Worm (Caenorhabditis elegans): ENCODE results near the gene cyk-1.
A peak's percentile ranks its signal among the peaks of the same experiment; 100 is the strongest.

Gene cyk-1

DNA sequence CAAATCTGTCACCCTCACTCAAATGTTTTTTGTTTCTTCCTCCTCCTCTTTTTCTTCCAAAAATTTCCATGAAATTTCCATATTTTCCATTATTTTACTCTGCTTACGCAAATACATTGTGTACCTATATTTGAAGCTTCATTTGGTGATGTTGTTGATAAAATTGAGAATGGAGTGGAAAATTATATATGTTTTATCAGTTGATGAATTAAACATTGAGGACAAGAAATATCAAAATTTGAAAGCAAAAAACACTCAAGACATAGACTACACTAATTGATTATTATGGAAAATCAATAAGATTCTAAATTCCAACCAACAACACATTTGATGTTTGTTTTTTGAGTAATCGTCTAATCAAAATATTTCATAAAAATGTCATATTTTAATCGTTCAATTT lies 39.8 kb downstream of the cyk-1 start:
- TF ChIP-seq cnd-1 (tag; optimal IDR thresholded peaks at IDR 0.05) (no peak), pha-4 (tag; optimal IDR thresholded peaks at IDR 0.05) (no peak), mab-5 (tag; optimal IDR thresholded peaks at IDR 0.05) (no peak), lin-13 (tag; optimal IDR thresholded peaks at IDR 0.05) (no peak), ces-1 (GFP tag; optimal IDR thresholded peaks at IDR 0.05) (no peak)

DNA sequence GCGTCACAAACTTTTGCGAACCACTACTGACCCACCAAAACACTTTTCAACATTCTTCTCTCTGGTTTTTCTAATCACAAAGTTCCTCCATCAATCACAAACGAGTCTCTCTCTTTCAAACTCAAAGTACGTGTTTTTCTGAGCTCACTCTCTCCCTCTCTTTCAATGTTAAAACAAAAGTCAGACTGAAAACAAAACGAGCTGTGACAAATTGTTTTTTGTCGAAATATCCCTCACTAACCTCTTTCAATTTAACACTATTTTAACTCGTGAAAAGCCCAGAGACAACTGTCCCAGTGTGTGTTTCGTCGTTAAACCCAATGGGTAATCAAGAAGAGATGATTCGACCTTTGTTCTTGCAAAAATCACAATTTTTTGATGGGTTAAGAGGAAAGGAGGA lies 40.9 kb downstream of the cyk-1 start:
- TF ChIP-seq pha-4 (tag; optimal IDR thresholded peaks at IDR 0.05) (no peak), unc-39 (tag; optimal IDR thresholded peaks at IDR 0.05) (no peak), sem-2 (GFP tag; optimal IDR thresholded peaks at IDR 0.05) (no peak), M03D4.4 (tag; optimal IDR thresholded peaks at IDR 0.05) (no peak), hlh-1 (tag; optimal IDR thresholded peaks at IDR 0.05) (peak; percentile 52), unc-62 (GFP tag; optimal IDR thresholded peaks at IDR 0.05) (peak; percentile 50), mls-2 (tag; optimal IDR thresholded peaks at IDR 0.05) (no peak), snpc-4 (tag; optimal IDR thresholded peaks at IDR 0.05) (no peak), ztf-11 (tag; optimal IDR thresholded peaks at IDR 0.05) (no peak), nhr-12 (tag; optimal IDR thresholded peaks at IDR 0.05) (no peak), flh-1 (GFP tag; optimal IDR thresholded peaks at IDR 0.05) (no peak), drap-1 (GFP tag; optimal IDR thresholded peaks at IDR 0.05) (no peak), ceh-83 (GFP tag; optimal IDR thresholded peaks at IDR 0.05) (no peak), ceh-39 (tag; optimal IDR thresholded peaks at IDR 0.05) (no peak), bed-3 (GFP tag; optimal IDR thresholded peaks at IDR 0.05) (no peak), blmp-1 (tag; optimal IDR thresholded peaks at IDR 0.05) (no peak), nhr-2 (tag; optimal IDR thresholded peaks at IDR 0.05) (no peak), mep-1 (tag; optimal IDR thresholded peaks at IDR 0.05) (no peak)

DNA sequence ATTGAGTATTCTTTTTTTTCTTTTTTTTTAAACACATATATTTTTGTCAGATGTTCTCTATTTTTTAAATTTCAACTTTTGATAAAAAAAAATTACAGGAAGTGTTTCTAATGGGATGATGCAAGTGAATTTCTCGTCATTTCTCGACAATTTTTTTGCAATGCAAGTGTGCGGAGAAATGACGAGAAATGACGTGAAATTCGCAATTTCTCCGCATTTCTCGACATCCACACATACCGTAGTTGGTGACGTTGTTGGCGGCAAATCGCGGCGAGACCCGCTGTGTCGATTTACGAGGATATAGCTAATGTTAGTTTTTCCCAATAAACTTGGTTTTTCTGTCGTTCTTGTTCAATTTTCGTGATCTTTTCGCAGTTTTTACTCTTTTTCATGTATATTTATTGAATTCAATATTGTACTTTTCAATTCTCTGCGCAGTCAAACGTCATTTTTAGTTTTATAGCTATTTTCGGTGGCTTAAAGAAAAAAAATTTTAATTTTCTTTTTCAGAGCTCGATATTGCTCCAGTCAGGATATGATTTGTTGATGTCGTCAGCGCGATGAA lies 46.9 kb downstream of the cyk-1 start, which contains the start of gene F31E3.6:
TSS of gene F31E3.6 (plus strand) at position 93 of the 565 bp plus-strand sequence.
- TF ChIP-seq lsy-2 (tag; optimal IDR thresholded peaks at IDR 0.05) = peak; percentile 35

DNA sequence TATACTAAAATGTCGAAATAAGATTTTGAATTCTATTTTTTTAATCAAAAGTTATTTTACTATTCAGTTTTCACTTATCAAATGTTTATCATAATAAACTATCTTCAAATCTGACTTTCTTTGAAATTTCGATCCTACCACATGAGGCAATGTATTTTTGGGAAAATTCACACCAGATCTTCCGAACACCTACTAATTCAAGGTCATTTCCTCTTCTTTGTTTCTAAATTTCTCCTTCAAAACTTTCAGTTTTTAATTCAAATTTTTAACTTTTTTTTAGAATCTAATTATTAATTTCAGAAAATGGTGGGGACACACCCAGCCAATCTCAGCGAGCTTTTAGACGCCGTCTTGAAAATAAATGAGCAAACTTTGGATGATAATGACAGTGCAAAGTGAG lies 49.4 kb downstream of the cyk-1 start, which contains the start of gene ceh-20:
TSS of gene ceh-20 (plus strand) at position 301 of the 400 bp plus-strand sequence.
- TF ChIP-seq ces-1 (GFP tag; optimal IDR thresholded peaks at IDR 0.05) (no peak), mls-2 (tag; optimal IDR thresholded peaks at IDR 0.05) (no peak), lsy-2 (tag; optimal IDR thresholded peaks at IDR 0.05) (no peak), unc-120 (tag; optimal IDR thresholded peaks at IDR 0.05; ENCODE audit: poor library complexity, severe bottlenecking) (no peak), ceh-39 (tag; optimal IDR thresholded peaks at IDR 0.05) (no peak)

DNA sequence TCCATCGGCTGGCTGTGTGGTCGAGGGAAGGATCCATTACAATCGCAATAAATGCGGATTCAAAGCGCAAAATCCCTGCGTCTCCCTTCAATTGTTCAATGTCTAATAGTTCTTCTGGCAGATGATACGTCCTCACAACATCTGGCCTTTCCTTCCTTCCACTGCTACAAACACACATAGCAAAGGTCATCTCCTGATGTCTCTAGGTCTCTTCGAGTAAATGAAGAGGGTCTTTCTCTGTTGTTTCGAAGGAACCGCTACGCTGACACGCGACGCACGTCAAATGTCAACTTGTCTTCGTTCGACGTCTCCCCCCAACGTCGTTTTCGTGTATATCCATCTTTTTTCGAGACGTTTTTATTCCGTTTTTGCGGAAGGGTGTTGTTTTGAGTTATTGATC lies 50.1 kb downstream of the cyk-1 start:
- TF ChIP-seq bed-3 (GFP tag; optimal IDR thresholded peaks at IDR 0.05) (no peak), nhr-76 (tag; optimal IDR thresholded peaks at IDR 0.05) (no peak), nhr-12 (tag; optimal IDR thresholded peaks at IDR 0.05) (no peak), elt-1 (tag; optimal IDR thresholded peaks at IDR 0.05; ENCODE audit: borderline replicate concordance, insufficient read depth) (peak; percentile 22), ztf-11 (tag; optimal IDR thresholded peaks at IDR 0.05) (peak; percentile 30), mls-2 (tag; optimal IDR thresholded peaks at IDR 0.05) (peak; percentile 55), unc-120 (tag; optimal IDR thresholded peaks at IDR 0.05; ENCODE audit: poor library complexity, severe bottlenecking) (peak; percentile 76), nhr-28 (tag; optimal IDR thresholded peaks at IDR 0.05) (no peak), unc-62 (GFP tag; optimal IDR thresholded peaks at IDR 0.05) (peak; percentile 100), lin-32 (GFP tag; optimal IDR thresholded peaks at IDR 0.05) (peak; percentile 81), snpc-4 (tag; optimal IDR thresholded peaks at IDR 0.05) (no peak), tbx-8 (GFP tag; optimal IDR thresholded peaks at IDR 0.05) (peak; percentile 3), unc-39 (tag; optimal IDR thresholded peaks at IDR 0.05) (peak; percentile 2), hlh-1 (tag; optimal IDR thresholded peaks at IDR 0.05) (peak; percentile 93), ceh-39 (tag; optimal IDR thresholded peaks at IDR 0.05) (peak; percentile 66), sem-2 (GFP tag; optimal IDR thresholded peaks at IDR 0.05) (no peak), ham-2 (GFP tag; optimal IDR thresholded peaks at IDR 0.05) (peak; percentile 74), sptf-1 (tag; optimal IDR thresholded peaks at IDR 0.05) (peak; percentile 53), pha-4 (tag; optimal IDR thresholded peaks at IDR 0.05) (no peak), M03D4.4 (tag; optimal IDR thresholded peaks at IDR 0.05) (peak; percentile 53), mab-5 (tag; optimal IDR thresholded peaks at IDR 0.05) (no peak), mep-1 (tag; optimal IDR thresholded peaks at IDR 0.05) (peak; percentile 67), ceh-43 (GFP tag; optimal IDR thresholded peaks at IDR 0.05) (no peak), nhr-2 (tag; optimal IDR thresholded peaks at IDR 0.05) (peak; percentile 88), nhr-237 (tag; optimal IDR thresholded peaks at IDR 0.05) (no peak), ceh-83 (GFP tag; optimal IDR thresholded peaks at IDR 0.05) (no peak), lsy-2 (tag; optimal IDR thresholded peaks at IDR 0.05) (peak; percentile 55), ces-1 (GFP tag; optimal IDR thresholded peaks at IDR 0.05) (no peak), elt-3 (tag; optimal IDR thresholded peaks at IDR 0.05) (no peak), drap-1 (GFP tag; optimal IDR thresholded peaks at IDR 0.05) (peak; percentile 13), zip-8 (tag; optimal IDR thresholded peaks at IDR 0.05) (no peak), flh-1 (GFP tag; optimal IDR thresholded peaks at IDR 0.05) (no peak), cnd-1 (tag; optimal IDR thresholded peaks at IDR 0.05) (peak; percentile 95), lin-13 (tag; optimal IDR thresholded peaks at IDR 0.05) (peak; percentile 58), blmp-1 (tag; optimal IDR thresholded peaks at IDR 0.05) (no peak)
